Fruit fly (Drosophila melanogaster) Kc167 (cell line): ENCODE measurements around the gene Acam.

Source experiments
- Myc ChIP-seq: fragments of >200 bp; optimal IDR thresholded peaks from 2 replicates; lab custom pipeline; 2017; ENCODE audit warnings: missing external identifiers
- h ChIP-seq: fragments of >200 bp; optimal IDR thresholded peaks from 3 replicates; lab custom pipeline; 2018; ENCODE audit warnings: missing external identifiers

DNA sequence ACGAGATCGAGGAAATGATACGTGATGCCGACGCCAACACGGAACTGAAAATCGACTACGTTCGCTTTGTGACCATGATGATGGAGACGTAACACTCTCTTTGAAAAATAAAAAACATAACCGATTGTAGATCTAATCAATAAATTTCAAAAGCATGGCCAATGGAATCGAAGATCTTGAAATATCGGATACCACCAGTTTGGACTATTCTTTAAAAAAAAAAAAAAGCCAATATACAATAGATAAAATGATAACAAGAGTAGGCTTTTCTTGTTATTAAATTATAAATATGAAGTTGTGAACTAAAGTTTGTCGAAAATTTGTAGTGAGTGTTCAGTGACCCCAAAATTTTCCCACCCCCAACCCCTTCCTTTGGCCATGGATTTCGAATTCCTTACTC, at the start of gene Acam, which contains the start of gene CG17770:
- TF ChIP-seq Myc (lab: Kevin White, UChicago) (no peak), h (lab: Kevin White, UChicago) (no peak)
